Fruit fly (Drosophila melanogaster): ENCODE results near the gene Nepl17.

dm6 chr3R:28843776-28844610 lies 28.7 kb upstream of the Nepl17 start:
- TF ChIP-seq salr (GFP tag; optimal IDR thresholded peaks at IDR 0.05), result no peak
- no peak for TF ChIP-seq fd59A (GFP tag; optimal IDR thresholded peaks at IDR 0.05)
- no peak for TF ChIP-seq Gug (GFP tag; IDR thresholded peaks at IDR 0.05)
- no peak for TF ChIP-seq OdsH (GFP tag; optimal IDR thresholded peaks at IDR 0.05)
- no peak for TF ChIP-seq spab (GFP tag; optimal IDR thresholded peaks at IDR 0.05)

All from whole organism, prepupa.